Worm (Caenorhabditis elegans): ENCODE data around the gene aqp-6.

DNA sequence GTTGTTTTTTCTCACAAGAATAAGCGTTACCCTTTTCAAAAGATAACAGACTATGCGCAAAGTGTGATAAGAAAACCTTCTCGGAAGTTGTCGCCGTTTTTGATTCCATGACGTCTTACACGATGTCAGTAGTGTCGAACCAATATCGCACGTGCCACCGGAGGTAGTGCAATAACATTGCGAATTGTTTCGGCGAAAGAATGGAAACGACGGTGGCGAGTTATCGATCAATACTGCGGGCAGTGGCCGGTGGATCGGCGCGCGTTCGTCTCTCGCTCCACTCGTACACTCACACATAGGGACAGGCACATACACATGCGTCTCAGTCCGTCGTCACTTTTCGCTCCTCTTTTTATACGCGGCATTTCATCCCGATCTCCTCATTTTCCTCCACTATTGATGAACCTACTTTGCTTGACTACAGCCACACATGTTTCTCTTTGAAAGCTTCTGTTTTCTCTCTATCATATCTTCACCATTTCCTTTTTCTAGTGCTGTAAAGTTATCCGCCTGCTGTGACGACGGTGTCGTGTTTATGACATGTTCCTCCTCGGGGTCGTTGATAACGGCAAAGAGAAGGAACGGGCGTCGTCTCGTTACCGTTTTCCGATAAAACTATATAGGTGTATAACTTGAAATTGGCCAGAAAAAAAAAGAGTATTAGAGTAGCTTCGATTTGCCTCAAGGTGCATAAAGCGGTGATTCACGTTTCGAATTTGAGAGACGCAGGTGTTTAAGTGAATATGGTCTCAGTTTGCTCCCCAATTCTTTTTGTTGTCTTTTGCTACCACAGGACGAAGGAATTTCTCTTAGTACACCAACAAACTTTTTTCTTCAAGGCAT is 33.1 kb downstream of the aqp-6 start:
- no peak for TF ChIP-seq tag-97 (GFP tag; IDR thresholded peaks at IDR 0.05)
- no peak for TF ChIP-seq ces-1 (GFP tag; optimal IDR thresholded peaks at IDR 0.05)
